Fruit fly (Drosophila melanogaster): ENCODE data around the gene CG3632.

Gene CG3632

dm6 chrX:16335107-16335642 lies 38.7 kb downstream of the CG3632 start (continued):
- TF ChIP-seq CG6792 (GFP tag; optimal IDR thresholded peaks at IDR 0.05) = peak; percentile 62
- peak; percentile 77 for TF ChIP-seq lz (GFP tag; optimal IDR thresholded peaks at IDR 0.05)
- peak; percentile 82 for TF ChIP-seq acj6 (GFP tag; optimal IDR thresholded peaks at IDR 0.05)
- peak; percentile 78 for TF ChIP-seq Gug (GFP tag; IDR thresholded peaks at IDR 0.05)
- peak; percentile 75 for TF ChIP-seq topi (GFP tag; optimal IDR thresholded peaks at IDR 0.05)
- peak; percentile 39 for TF ChIP-seq CG6808 (GFP tag; optimal IDR thresholded peaks at IDR 0.05)
- TF ChIP-seq dac (GFP tag; optimal IDR thresholded peaks at IDR 0.05) = peak; percentile 69
- peak; percentile 91 for TF ChIP-seq Eip78C (GFP tag)
- TF ChIP-seq Eip75B (GFP tag; optimal IDR thresholded peaks at IDR 0.05) = peak; percentile 76
- TF ChIP-seq OdsH (GFP tag; optimal IDR thresholded peaks at IDR 0.05) = peak; percentile 85
- TF ChIP-seq CG31627 (GFP tag; optimal IDR thresholded peaks at IDR 0.05) = peak; percentile 75
- peak; percentile 67 for TF ChIP-seq CG10669 (GFP tag; optimal IDR thresholded peaks at IDR 0.05)
- peak; percentile 20 for TF ChIP-seq Eip93F (GFP tag; optimal IDR thresholded peaks at IDR 0.05)
- peak; percentile 22 for TF ChIP-seq CG6854 (GFP tag; optimal IDR thresholded peaks at IDR 0.05)
- TF ChIP-seq svp (GFP tag) = peak; percentile 86

- TF ChIP-seq Hr39 (GFP tag; optimal IDR thresholded peaks at IDR 0.05) (no peak), Blimp-1 (GFP tag; optimal IDR thresholded peaks at IDR 0.05) (no peak), esn (GFP tag; optimal IDR thresholded peaks at IDR 0.05) (no peak), CG11902 (GFP tag; optimal IDR thresholded peaks at IDR 0.05) (no peak), Hr4 (GFP tag; optimal IDR thresholded peaks at IDR 0.05) (no peak), CG31627 (GFP tag; optimal IDR thresholded peaks at IDR 0.05) (peak; percentile 12)
Observed at dm6 chrX:16350062-16350461, 53.6 kb downstream of the CG3632 start, which contains the start of gene sl. Gene sl (plus strand): TSS chrX:16350315.

Data from whole organism, prepupa.